Fruit fly (Drosophila melanogaster) whole organism, prepupa: ENCODE data around the gene Ntf-2r.
A peak's percentile ranks its signal among the peaks of the same experiment; 100 is the strongest.

Experiments
- Blimp-1 ChIP-seq: fragments of 200-800 bp; sonication (Bioruptor generic); optimal IDR thresholded peaks from 3 replicates; lab custom pipeline; 2017; ENCODE audit warnings: missing biosample characterization, missing genetic modification characterization, mild to moderate bottlenecking, moderate library complexity, missing genetic modification reagents
- CG10631 ChIP-seq: fragments of 200-800 bp; sonication (Bioruptor generic); optimal IDR thresholded peaks from 2 replicates; lab custom pipeline; 2016; ENCODE audit warnings: missing biosample characterization, missing genetic modification characterization
- CG10669 ChIP-seq: fragments of 200-800 bp; sonication (Bioruptor generic); optimal IDR thresholded peaks from 3 replicates; lab custom pipeline; 2018; ENCODE audit warnings: missing biosample characterization, mild to moderate bottlenecking, missing genetic modification characterization, moderate library complexity
- CG11294 ChIP-seq: fragments of 200-800 bp; sonication (Bioruptor generic); IDR thresholded peaks from 2 replicates; pipeline ENCODE4 v1.3.6; 2022; ENCODE audit warnings: missing biosample characterization, missing genetic modification characterization
- CG11762 ChIP-seq: fragments of 200-800 bp; sonication (Bioruptor generic); optimal IDR thresholded peaks from 3 replicates; lab custom pipeline; 2016; ENCODE audit warnings: missing biosample characterization, missing genetic modification characterization; ENCODE audit not compliant: insufficient read depth
- CG11902 ChIP-seq: fragments of 200-800 bp; sonication (Bioruptor generic); optimal IDR thresholded peaks from 3 replicates; lab custom pipeline; 2016; ENCODE audit warnings: missing biosample characterization, missing genetic modification characterization
- CG1621 ChIP-seq: fragments of 200-800 bp; sonication (Bioruptor generic); optimal IDR thresholded peaks from 3 replicates; lab custom pipeline; 2018; ENCODE audit warnings: missing biosample characterization, mild to moderate bottlenecking, missing genetic modification characterization
- CG16779 ChIP-seq: fragments of 200-800 bp; sonication (Bioruptor generic); optimal IDR thresholded peaks from 3 replicates; lab custom pipeline; 2017; ENCODE audit warnings: missing biosample characterization, mild to moderate bottlenecking, missing genetic modification characterization
- CG3032 ChIP-seq: fragments of 200-800 bp; optimal IDR thresholded peaks from 2 replicates; lab custom pipeline; 2019; ENCODE audit warnings: missing biosample characterization, mild to moderate bottlenecking, missing genetic modification characterization, moderate library complexity
- CG31627 ChIP-seq: fragments of 200-800 bp; sonication (Bioruptor generic); optimal IDR thresholded peaks from 3 replicates; lab custom pipeline; 2016; ENCODE audit warnings: missing biosample characterization, missing genetic modification characterization
- CG32006 ChIP-seq: fragments of 200-800 bp; sonication (Bioruptor generic); optimal IDR thresholded peaks from 3 replicates; lab custom pipeline; 2017; ENCODE audit warnings: missing biosample characterization, mild to moderate bottlenecking, missing genetic modification characterization
- CG34406 ChIP-seq: fragments of 200-800 bp; sonication (Bioruptor generic); optimal IDR thresholded peaks from 3 replicates; lab custom pipeline; 2016; ENCODE audit warnings: missing biosample characterization, missing genetic modification characterization
- CG3919 ChIP-seq: fragments of 200-800 bp; sonication (Bioruptor generic); optimal IDR thresholded peaks from 3 replicates; lab custom pipeline; 2016; ENCODE audit warnings: missing biosample characterization, missing genetic modification characterization
- CG4318 ChIP-seq: fragments of 200-800 bp; sonication (Bioruptor generic); optimal IDR thresholded peaks from 3 replicates; lab custom pipeline; 2017; ENCODE audit warnings: missing biosample characterization, mild to moderate bottlenecking, missing genetic modification characterization
- CG6808 ChIP-seq: fragments of 200-800 bp; sonication (Bioruptor generic); optimal IDR thresholded peaks from 3 replicates; lab custom pipeline; 2017; ENCODE audit warnings: missing biosample characterization, missing genetic modification characterization, mild to moderate bottlenecking, moderate library complexity, missing genetic modification reagents
- CG6854 ChIP-seq: fragments of 200-800 bp; sonication (Bioruptor generic); optimal IDR thresholded peaks from 2 replicates; lab custom pipeline; 2017; ENCODE audit warnings: missing biosample characterization, mild to moderate bottlenecking, missing genetic modification characterization
- CG7368 ChIP-seq: fragments of 200-800 bp; sonication (Bioruptor generic); optimal IDR thresholded peaks from 3 replicates; lab custom pipeline; 2016; ENCODE audit warnings: missing biosample characterization, missing genetic modification characterization
- CG8319 ChIP-seq: fragments of 200-800 bp; sonication (Bioruptor generic); optimal IDR thresholded peaks from 3 replicates; lab custom pipeline; 2016; ENCODE audit warnings: missing biosample characterization, missing genetic modification characterization
- CG8632 ChIP-seq: fragments of 200-800 bp; sonication (Bioruptor generic); optimal IDR thresholded peaks from 3 replicates; lab custom pipeline; 2016; ENCODE audit warnings: missing biosample characterization, missing genetic modification characterization
- CG9139 ChIP-seq: fragments of 200-800 bp; sonication (Bioruptor generic); optimal IDR thresholded peaks from 3 replicates; lab custom pipeline; 2017; ENCODE audit warnings: missing biosample characterization, mild to moderate bottlenecking, missing genetic modification characterization
- Eip75B ChIP-seq: fragments of 200-800 bp; sonication (Bioruptor generic); optimal IDR thresholded peaks from 3 replicates; lab custom pipeline; 2016; ENCODE audit warnings: missing biosample characterization, missing genetic modification characterization
- Eip78C ChIP-seq: fragments of 200-800 bp; sonication (Bioruptor generic); peaks from one replicate; lab custom pipeline; 2016; ENCODE audit warnings: missing biosample characterization, missing genetic modification characterization
- Eip93F ChIP-seq: fragments of 200-800 bp; sonication (Bioruptor generic); optimal IDR thresholded peaks from 2 replicates; lab custom pipeline; 2016; ENCODE audit warnings: missing biosample characterization, mild to moderate bottlenecking, missing genetic modification characterization
- Ets21C ChIP-seq: fragments of 200-800 bp; sonication (Bioruptor generic); optimal IDR thresholded peaks from 3 replicates; lab custom pipeline; 2016; ENCODE audit warnings: missing biosample characterization, missing genetic modification characterization
- Gug ChIP-seq: fragments of 200-800 bp; sonication (Bioruptor generic); IDR thresholded peaks from 2 replicates; pipeline ENCODE4 v1.3.6; 2022; ENCODE audit warnings: missing biosample characterization, missing genetic modification characterization
- Hr4 ChIP-seq: fragments of 200-800 bp; sonication (Bioruptor generic); optimal IDR thresholded peaks from 3 replicates; lab custom pipeline; 2016; ENCODE audit warnings: missing biosample characterization, missing genetic modification characterization
- Lpt ChIP-seq: fragments of 200-800 bp; sonication (Bioruptor generic); optimal IDR thresholded peaks from 3 replicates; lab custom pipeline; 2016; ENCODE audit warnings: missing biosample characterization, missing genetic modification characterization
- Met ChIP-seq: fragments of 200-800 bp; sonication (Bioruptor generic); optimal IDR thresholded peaks from 3 replicates; lab custom pipeline; 2016; ENCODE audit warnings: missing biosample characterization, missing genetic modification characterization
- Smox ChIP-seq: fragments of 200-800 bp; sonication (Bioruptor generic); optimal IDR thresholded peaks from 3 replicates; lab custom pipeline; 2016; ENCODE audit warnings: missing biosample characterization, missing genetic modification characterization
- Sox102F ChIP-seq: fragments of 200-800 bp; sonication (Bioruptor generic); optimal IDR thresholded peaks from 2 replicates; lab custom pipeline; 2016; ENCODE audit warnings: missing biosample characterization, mild to moderate bottlenecking, missing genetic modification characterization
- Sox14 ChIP-seq: fragments of 200-800 bp; sonication (Bioruptor generic); optimal IDR thresholded peaks from 3 replicates; lab custom pipeline; 2016; ENCODE audit warnings: missing biosample characterization, missing genetic modification characterization
- achi ChIP-seq: fragments of 200-800 bp; sonication (Bioruptor generic); optimal IDR thresholded peaks from 3 replicates; lab custom pipeline; 2016; ENCODE audit warnings: missing biosample characterization, missing genetic modification characterization
- acj6 ChIP-seq: fragments of 200-800 bp; sonication (Bioruptor generic); optimal IDR thresholded peaks from 3 replicates; lab custom pipeline; 2016; ENCODE audit warnings: missing biosample characterization, missing genetic modification characterization
- cyc ChIP-seq: fragments of 200-800 bp; sonication (Bioruptor generic); optimal IDR thresholded peaks from 3 replicates; lab custom pipeline; 2016; ENCODE audit warnings: missing biosample characterization, missing genetic modification characterization
- dac ChIP-seq: fragments of 200-800 bp; sonication (Bioruptor generic); optimal IDR thresholded peaks from 2 replicates; lab custom pipeline; 2017; ENCODE audit warnings: missing biosample characterization, mild to moderate bottlenecking, missing genetic modification characterization
- dsx ChIP-seq: fragments of 200-800 bp; optimal IDR thresholded peaks from 3 replicates; lab custom pipeline; 2019; ENCODE audit warnings: missing biosample characterization, mild to moderate bottlenecking, missing genetic modification characterization, moderate library complexity; ENCODE audit not compliant: poor library complexity, severe bottlenecking
- eg ChIP-seq: fragments of 200-800 bp; sonication (Bioruptor generic); IDR thresholded peaks from 3 replicates; pipeline ENCODE4 v1.3.6; 2022; ENCODE audit warnings: missing biosample characterization, missing genetic modification characterization
- esn ChIP-seq: fragments of 200-800 bp; sonication (Bioruptor generic); optimal IDR thresholded peaks from 2 replicates; lab custom pipeline; 2016; ENCODE audit warnings: missing biosample characterization, mild to moderate bottlenecking, missing genetic modification characterization, moderate library complexity
- fd85E ChIP-seq: fragments of 200-800 bp; sonication (Bioruptor generic); optimal IDR thresholded peaks from 3 replicates; lab custom pipeline; 2016; ENCODE audit warnings: missing biosample characterization, missing genetic modification characterization
- fkh ChIP-seq: fragments of 200-800 bp; sonication (Bioruptor generic); optimal IDR thresholded peaks from 3 replicates; lab custom pipeline; 2017; ENCODE audit warnings: missing biosample characterization, mild to moderate bottlenecking, missing genetic modification characterization, moderate library complexity
- net ChIP-seq: fragments of 200-800 bp; sonication (Bioruptor generic); optimal IDR thresholded peaks from 3 replicates; lab custom pipeline; 2016; ENCODE audit warnings: missing biosample characterization, missing genetic modification characterization
- pdm3 ChIP-seq: fragments of 200-800 bp; sonication (Bioruptor generic); optimal IDR thresholded peaks from 3 replicates; lab custom pipeline; 2016; ENCODE audit warnings: missing biosample characterization, missing genetic modification characterization
- salr ChIP-seq, 2 experiments: fragments of 200-800 bp; sonication (Bioruptor generic); optimal IDR thresholded peaks; 3 replicates each; lab custom pipeline; 2016 to 2018; ENCODE audit warnings: missing biosample characterization in 2 of 2, missing genetic modification characterization in 2 of 2, mild to moderate bottlenecking in 1 of 2
- spab ChIP-seq: fragments of 200-800 bp; sonication (Bioruptor generic); optimal IDR thresholded peaks from 2 replicates; lab custom pipeline; 2017; ENCODE audit warnings: missing biosample characterization, mild to moderate bottlenecking, missing genetic modification characterization, missing genetic modification reagents
- ss ChIP-seq, 2 experiments: fragments of 200-800 bp; sonication (Bioruptor generic); optimal IDR thresholded peaks; 2 replicates in 1 of 2; 3 replicates in 1 of 2; lab custom pipeline; 2017 to 2018; ENCODE audit warnings: mild to moderate bottlenecking in 2 of 2, missing biosample characterization in 2 of 2, missing genetic modification characterization in 2 of 2, moderate library complexity in 1 of 2
- svp ChIP-seq: fragments of 200-800 bp; sonication (Bioruptor generic); peaks from one replicate; lab custom pipeline; 2016; ENCODE audit warnings: missing biosample characterization, missing genetic modification characterization
- vri ChIP-seq: fragments of 200-800 bp; sonication (Bioruptor generic); optimal IDR thresholded peaks from 3 replicates; lab custom pipeline; 2016; ENCODE audit warnings: missing biosample characterization, mild to moderate bottlenecking, missing genetic modification characterization

Gene Ntf-2r

dm6 chr2L:18459698-18460348, 5.4 kb downstream of the Ntf-2r start (continued):
- peak; percentile 53 for TF ChIP-seq CG10669
- TF ChIP-seq CG6808 (GFP tag; lab: Kevin White, UChicago) = peak; percentile 52
- TF ChIP-seq CG4318 (GFP tag; lab: Kevin White, UChicago) = no peak
- no peak for TF ChIP-seq esn
- TF ChIP-seq ss (GFP tag; optimal IDR thresholded peaks at IDR 0.05; lab: Kevin White, UChicago) = peak; percentile 72 to 77
- TF ChIP-seq net (GFP tag; lab: Kevin White, UChicago) = peak; percentile 52
- no peak for TF ChIP-seq Hr4 (GFP tag; lab: Kevin White, UChicago)
- TF ChIP-seq CG9139 (GFP tag; lab: Kevin White, UChicago) = peak; percentile 49
- peak; percentile 35 for TF ChIP-seq Sox14 (GFP tag; lab: Kevin White, UChicago)

dm6 chr2L:18463610-18464009, 9.2 kb downstream of the Ntf-2r start:
- TF ChIP-seq CG11294 (GFP tag; lab: Robert Waterston, UW) (no peak; the same call in 1 of the 2 replicates), cyc (peak; percentile 70), dsx (GFP tag; lab: Kevin White, UChicago) (peak; percentile 36), CG16779 (tag; lab: Kevin White, UChicago) (no peak), CG11902 (GFP tag; lab: Kevin White, UChicago) (no peak), fkh (GFP tag; lab: Kevin White, UChicago) (no peak), Gug (GFP tag; lab: Robert Waterston, UW) (0 out of 2 replicates have a peak, but pooled peaks have one; percentile 17), acj6 (GFP tag; lab: Kevin White, UChicago) (peak; percentile 68), Eip78C (GFP tag; lab: Kevin White, UChicago) (peak; percentile 89), CG7368 (GFP tag; lab: Kevin White, UChicago) (no peak), CG4318 (GFP tag; lab: Kevin White, UChicago) (peak; percentile 40), Sox14 (GFP tag; lab: Kevin White, UChicago) (peak; percentile 79), ss (GFP tag; optimal IDR thresholded peaks at IDR 0.05; lab: Kevin White, UChicago) (no peak), fd85E (no peak), achi (GFP tag; lab: Kevin White, UChicago) (peak; percentile 65), eg (GFP tag; lab: Robert Waterston, UW) (peak; percentile 58), spab (GFP tag; lab: Kevin White, UChicago) (peak; percentile 63), CG11762 (GFP tag; lab: Kevin White, UChicago) (peak; percentile 60), Eip75B (GFP tag; lab: Kevin White, UChicago) (peak; percentile 64), Eip93F (GFP tag; lab: Kevin White, UChicago) (peak; percentile 57), svp (GFP tag; lab: Kevin White, UChicago) (peak; percentile 86), CG3919 (GFP tag; lab: Kevin White, UChicago) (peak; percentile 56), CG3032 (tag; lab: Kevin White, UChicago) (peak; percentile 77), CG6808 (GFP tag; lab: Kevin White, UChicago) (peak; percentile 70), Lpt (GFP tag; lab: Kevin White, UChicago) (no peak), salr (GFP tag; optimal IDR thresholded peaks at IDR 0.05; lab: Kevin White, UChicago) (peak; percentile 36 to 46), CG32006 (peak; percentile 76), Ets21C (peak; percentile 71), pdm3 (peak; percentile 76), CG31627 (GFP tag; lab: Kevin White, UChicago) (peak; percentile 81), dac (GFP tag; lab: Kevin White, UChicago) (peak; percentile 12), Blimp-1 (GFP tag; lab: Kevin White, UChicago) (peak; percentile 27), esn (peak; percentile 89), CG9139 (GFP tag; lab: Kevin White, UChicago) (no peak), CG10669 (peak; percentile 68), CG10631 (GFP tag; lab: Kevin White, UChicago) (peak; percentile 72), CG6854 (peak; percentile 45), Met (GFP tag; lab: Kevin White, UChicago) (peak; percentile 84), Hr4 (GFP tag; lab: Kevin White, UChicago) (peak; percentile 50), Sox102F (GFP tag; lab: Kevin White, UChicago) (peak; percentile 90), CG34406 (GFP tag; lab: Kevin White, UChicago) (peak; percentile 58), Smox (peak; percentile 79), CG8319 (GFP tag; lab: Kevin White, UChicago) (no peak), CG8632 (GFP tag; lab: Kevin White, UChicago) (peak; percentile 46), CG1621 (tag; lab: Kevin White, UChicago) (no peak), vri (GFP tag; lab: Kevin White, UChicago) (peak; percentile 82)
